Worm (Caenorhabditis elegans) whole organism, late embryonic: ENCODE data around the gene xbx-6.

Experiments
- lin-11 ChIP-seq: fragments of 200-800 bp; sonication (Bioruptor generic); optimal IDR thresholded peaks from 2 replicates; lab custom pipeline; 2018; ENCODE audit warnings: mild to moderate bottlenecking, missing genetic modification characterization, missing compliant biosample characterization
- nfya-1 ChIP-seq: sonication (generic microtip); optimal IDR thresholded peaks from 2 replicates; lab custom pipeline; 2017; ENCODE audit warnings: missing genetic modification characterization, mild to moderate bottlenecking, missing compliant biosample characterization, antibody characterized with exemption, moderate library complexity
- pqm-1 ChIP-seq: sonication (generic microtip); optimal IDR thresholded peaks from 2 replicates; lab custom pipeline; 2016; ENCODE audit warnings: missing genetic modification characterization, missing compliant biosample characterization
- sdc-2 ChIP-seq: sonication (generic microtip); optimal IDR thresholded peaks from 2 replicates; lab custom pipeline; 2016; ENCODE audit warnings: missing genotype, missing genetic modification characterization, missing compliant biosample characterization
- sox-4 ChIP-seq: sonication (generic microtip); optimal IDR thresholded peaks from 2 replicates; lab custom pipeline; 2017; ENCODE audit warnings: mild to moderate bottlenecking, missing genetic modification characterization, inconsistent platforms, missing compliant biosample characterization
- zip-5 ChIP-seq: sonication (generic microtip); optimal IDR thresholded peaks from 2 replicates; lab custom pipeline; 2016; ENCODE audit warnings: missing genetic modification characterization, missing compliant biosample characterization
- ztf-16 ChIP-seq: sonication (generic microtip); optimal IDR thresholded peaks from 2 replicates; lab custom pipeline; 2017; ENCODE audit warnings: missing genetic modification characterization, missing compliant biosample characterization

DNA sequence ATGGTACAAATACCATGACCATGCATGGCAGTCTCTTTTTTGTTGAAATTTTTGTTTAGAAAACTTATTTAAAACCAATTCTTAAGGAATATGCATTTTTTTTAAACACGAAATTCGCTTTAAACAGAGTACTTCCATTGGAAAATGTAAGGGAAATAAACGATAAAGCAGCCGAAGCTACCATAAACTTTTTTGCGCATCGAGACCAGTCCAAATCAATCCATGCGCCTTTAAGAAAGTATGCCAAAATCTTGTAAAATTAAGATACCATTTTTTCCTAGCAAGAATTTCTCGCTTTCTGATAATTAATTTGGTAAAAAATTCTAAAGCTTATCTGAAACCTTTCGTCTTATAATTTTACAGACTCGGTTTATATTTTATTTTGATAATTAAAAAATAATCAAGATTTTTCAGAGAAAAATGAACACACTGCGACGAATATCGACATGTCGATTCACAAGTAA, 10.2 kb upstream of the xbx-6 start, which contains the start of gene ZK287.7:
- TF ChIP-seq sdc-2 (tag; lab: Kevin White, UChicago) (no peak), nfya-1 (tag; lab: Kevin White, UChicago) (no peak), pqm-1 (tag; lab: Kevin White, UChicago) (no peak), lin-11 (tag; lab: Kevin White, UChicago) (no peak), sox-4 (no peak), zip-5 (tag; lab: Kevin White, UChicago) (no peak), ztf-16 (tag; lab: Kevin White, UChicago) (no peak)
